Worm (Caenorhabditis elegans) whole organism, L4 larva: Measurements from ENCODE around the gene F22F7.7.

Experiments used
- R02D3.7 ChIP-seq: fragments of 150-350 bp; sonication (generic microtip); optimal IDR thresholded peaks from 3 replicates; lab custom pipeline; 2014; ENCODE audit warnings: missing biosample characterization, missing genetic modification characterization
- T20F7.1 ChIP-seq: fragments of 200-800 bp; sonication (Bioruptor generic); optimal IDR thresholded peaks from 2 replicates; lab custom pipeline; 2018; ENCODE audit warnings: mild to moderate bottlenecking, missing genetic modification characterization, missing compliant biosample characterization
- ces-1 ChIP-seq: fragments of 150-350 bp; sonication (generic microtip); optimal IDR thresholded peaks from 4 replicates; lab custom pipeline; 2014; ENCODE audit warnings: missing biosample characterization, missing genetic modification reagents, missing genetic modification characterization
- daf-8 ChIP-seq: fragments of 200-800 bp; sonication (Bioruptor generic); IDR thresholded peaks from 2 replicates; pipeline ENCODE4 v1.3.6; 2022; ENCODE audit warnings: missing genetic modification characterization, missing compliant biosample characterization
- fkh-10 ChIP-seq: fragments of 150-350 bp; optimal IDR thresholded peaks from 2 replicates; lab custom pipeline; 2014; ENCODE audit warnings: missing biosample characterization, missing genetic modification reagents, missing genetic modification characterization
- hif-1 ChIP-seq, 2 experiments: sonication (generic microtip); optimal IDR thresholded peaks; 2 replicates each; lab custom pipeline; 2016 to 2017; ENCODE audit warnings: missing compliant biosample characterization in 2 of 2, missing genetic modification characterization in 2 of 2, missing genetic modification reagents in 2 of 2, missing genotype in 2 of 2, mild to moderate bottlenecking in 1 of 2
- mep-1 ChIP-seq: fragments of 150-350 bp; sonication (generic microtip); optimal IDR thresholded peaks from 3 replicates; lab custom pipeline; 2014; ENCODE audit warnings: missing biosample characterization, missing genetic modification characterization
- mxl-2 ChIP-seq: fragments of 200-800 bp; sonication (Bioruptor generic); conservative IDR thresholded peaks from 2 replicates; pipeline ENCODE4 v1.3.6; 2022; ENCODE audit warnings: missing genetic modification reagents, missing genetic modification characterization, missing compliant biosample characterization
- mxl-3 ChIP-seq: fragments of 200-800 bp; sonication (Bioruptor generic); optimal IDR thresholded peaks from 2 replicates; lab custom pipeline; 2018; ENCODE audit warnings: mild to moderate bottlenecking, missing genetic modification characterization, missing compliant biosample characterization
- pha-4 ChIP-seq, 2 experiments: fragments of 150-350 bp in 1 of 2; fragments of 200-800 bp in 1 of 2; sonication (Bioruptor generic) in 1 of 2; IDR thresholded peaks in 1 of 2; optimal IDR thresholded peaks in 1 of 2; 2 replicates each; pipeline versions ENCODE4 v1.3.6 to Lab custom; 2014 to 2022; ENCODE audit warnings: missing genetic modification characterization in 2 of 2, missing genetic modification reagents in 2 of 2, missing biosample characterization in 1 of 2, missing compliant biosample characterization in 1 of 2
- skn-1 ChIP-seq: fragments of 150-350 bp; optimal IDR thresholded peaks from 2 replicates; lab custom pipeline; 2014; ENCODE audit warnings: missing biosample characterization, missing genetic modification characterization
- snpc-4 ChIP-seq: fragments of 150-350 bp; optimal IDR thresholded peaks from 2 replicates; lab custom pipeline; 2014; ENCODE audit warnings: missing biosample characterization, missing genetic modification characterization
- ztf-11 ChIP-seq: fragments of 150-350 bp; optimal IDR thresholded peaks from 2 replicates; lab custom pipeline; 2014; ENCODE audit warnings: missing biosample characterization, missing genetic modification characterization

DNA sequence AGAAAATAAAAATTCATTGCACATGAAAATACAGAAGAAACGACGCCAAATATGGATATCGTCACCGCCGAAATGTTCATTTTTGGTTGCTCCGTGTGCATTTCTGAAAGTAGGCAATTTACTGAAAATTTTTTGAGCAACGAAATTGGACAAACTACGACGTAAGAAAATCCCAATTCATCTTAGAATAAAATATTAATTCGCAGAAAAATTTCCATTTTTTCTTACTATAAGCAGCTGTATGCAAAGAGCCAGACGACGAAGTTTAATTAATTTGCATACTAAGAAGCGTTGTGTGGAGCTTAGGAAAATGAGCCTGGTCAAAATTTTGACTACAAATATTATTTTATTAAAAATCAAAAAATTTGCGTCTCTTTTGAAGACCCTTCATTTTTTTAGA, 26.8 kb upstream of the F22F7.7 start, which contains the start of gene srbc-19:
- TF ChIP-seq ces-1 (GFP tag; lab: Kevin White, UChicago) (no peak), mep-1 (no peak), hif-1 (tag; optimal IDR thresholded peaks at IDR 0.05; lab: Kevin White, UChicago) (no peak), daf-8 (no peak), mxl-2 (no peak), ztf-11 (no peak), pha-4 (GFP tag; IDR thresholded peaks at IDR 0.05; lab: Robert Waterston, UW) (no peak), pha-4 (tag; optimal IDR thresholded peaks at IDR 0.05; lab: Kevin White, UChicago) (no peak), mxl-3 (no peak), skn-1 (no peak), snpc-4 (tag; lab: Kevin White, UChicago) (no peak), T20F7.1 (GFP tag; lab: Kevin White, UChicago) (no peak), fkh-10 (GFP tag; lab: Kevin White, UChicago) (no peak), R02D3.7 (tag; lab: Kevin White, UChicago) (no peak)
